Fruit fly (Drosophila melanogaster) Kc167 (cell line): Measurements from ENCODE around the gene PMP34.

Source experiments
- Sin3A ChIP-seq: fragments of >200 bp; optimal IDR thresholded peaks from 2 replicates; lab custom pipeline; 2018; ENCODE audit warnings: missing external identifiers
- ttk ChIP-seq: sonication (Bioruptor generic); optimal IDR thresholded peaks from 2 replicates; lab custom pipeline; 2017; ENCODE audit warnings: missing external identifiers

- TF ChIP-seq Sin3A (lab: Kevin White, UChicago) (no peak), ttk (lab: Kevin White, UChicago) (no peak)
These were observed 44.9 kb downstream of the PMP34 start for dm6 chr3L:4363484-4363883.
